Fruit fly (Drosophila melanogaster) whole organism, prepupa: ENCODE measurements around the gene CG11550.

Experiments used
- Blimp-1 ChIP-seq: fragments of 200-800 bp; sonication (Bioruptor generic); optimal IDR thresholded peaks from 3 replicates; lab custom pipeline; 2017; ENCODE audit warnings: missing biosample characterization, missing genetic modification characterization, mild to moderate bottlenecking, moderate library complexity, missing genetic modification reagents
- CG10631 ChIP-seq: fragments of 200-800 bp; sonication (Bioruptor generic); optimal IDR thresholded peaks from 2 replicates; lab custom pipeline; 2016; ENCODE audit warnings: missing biosample characterization, missing genetic modification characterization
- CG10669 ChIP-seq: fragments of 200-800 bp; sonication (Bioruptor generic); optimal IDR thresholded peaks from 3 replicates; lab custom pipeline; 2018; ENCODE audit warnings: missing biosample characterization, mild to moderate bottlenecking, missing genetic modification characterization, moderate library complexity
- CG11294 ChIP-seq: fragments of 200-800 bp; sonication (Bioruptor generic); IDR thresholded peaks from 2 replicates; pipeline ENCODE4 v1.3.6; 2022; ENCODE audit warnings: missing biosample characterization, missing genetic modification characterization
- CG11762 ChIP-seq: fragments of 200-800 bp; sonication (Bioruptor generic); optimal IDR thresholded peaks from 3 replicates; lab custom pipeline; 2016; ENCODE audit warnings: missing biosample characterization, missing genetic modification characterization; ENCODE audit not compliant: insufficient read depth
- CG11902 ChIP-seq: fragments of 200-800 bp; sonication (Bioruptor generic); optimal IDR thresholded peaks from 3 replicates; lab custom pipeline; 2016; ENCODE audit warnings: missing biosample characterization, missing genetic modification characterization
- CG15336 ChIP-seq: fragments of 200-800 bp; sonication (Bioruptor generic); IDR thresholded peaks from 2 replicates; pipeline ENCODE4 v1.3.6; 2022; ENCODE audit warnings: missing biosample characterization, missing genetic modification characterization
- CG1621 ChIP-seq: fragments of 200-800 bp; sonication (Bioruptor generic); optimal IDR thresholded peaks from 3 replicates; lab custom pipeline; 2018; ENCODE audit warnings: missing biosample characterization, mild to moderate bottlenecking, missing genetic modification characterization
- CG16779 ChIP-seq: fragments of 200-800 bp; sonication (Bioruptor generic); optimal IDR thresholded peaks from 3 replicates; lab custom pipeline; 2017; ENCODE audit warnings: missing biosample characterization, mild to moderate bottlenecking, missing genetic modification characterization
- CG3032 ChIP-seq: fragments of 200-800 bp; optimal IDR thresholded peaks from 2 replicates; lab custom pipeline; 2019; ENCODE audit warnings: missing biosample characterization, mild to moderate bottlenecking, missing genetic modification characterization, moderate library complexity
- CG31627 ChIP-seq: fragments of 200-800 bp; sonication (Bioruptor generic); optimal IDR thresholded peaks from 3 replicates; lab custom pipeline; 2016; ENCODE audit warnings: missing biosample characterization, missing genetic modification characterization
- CG32006 ChIP-seq: fragments of 200-800 bp; sonication (Bioruptor generic); optimal IDR thresholded peaks from 3 replicates; lab custom pipeline; 2017; ENCODE audit warnings: missing biosample characterization, mild to moderate bottlenecking, missing genetic modification characterization
- CG34406 ChIP-seq: fragments of 200-800 bp; sonication (Bioruptor generic); optimal IDR thresholded peaks from 3 replicates; lab custom pipeline; 2016; ENCODE audit warnings: missing biosample characterization, missing genetic modification characterization
- CG4318 ChIP-seq: fragments of 200-800 bp; sonication (Bioruptor generic); optimal IDR thresholded peaks from 3 replicates; lab custom pipeline; 2017; ENCODE audit warnings: missing biosample characterization, mild to moderate bottlenecking, missing genetic modification characterization
- CG6163 ChIP-seq: fragments of 200-800 bp; sonication (Bioruptor generic); IDR thresholded peaks from 3 replicates; pipeline ENCODE4 v1.3.6; 2022; ENCODE audit warnings: missing biosample characterization, missing genetic modification characterization
- CG6276 ChIP-seq: fragments of 200-800 bp; sonication (Bioruptor generic); optimal IDR thresholded peaks from 2 replicates; lab custom pipeline; 2017; ENCODE audit warnings: missing biosample characterization, mild to moderate bottlenecking, missing genetic modification characterization
- CG6792 ChIP-seq: fragments of 200-800 bp; sonication (Bioruptor generic); optimal IDR thresholded peaks from 3 replicates; lab custom pipeline; 2016; ENCODE audit warnings: missing biosample characterization, missing genetic modification characterization
- CG6808 ChIP-seq: fragments of 200-800 bp; sonication (Bioruptor generic); optimal IDR thresholded peaks from 3 replicates; lab custom pipeline; 2017; ENCODE audit warnings: missing biosample characterization, missing genetic modification characterization, mild to moderate bottlenecking, moderate library complexity, missing genetic modification reagents
- CG6854 ChIP-seq: fragments of 200-800 bp; sonication (Bioruptor generic); optimal IDR thresholded peaks from 2 replicates; lab custom pipeline; 2017; ENCODE audit warnings: missing biosample characterization, mild to moderate bottlenecking, missing genetic modification characterization
- CG7368 ChIP-seq: fragments of 200-800 bp; sonication (Bioruptor generic); optimal IDR thresholded peaks from 3 replicates; lab custom pipeline; 2016; ENCODE audit warnings: missing biosample characterization, missing genetic modification characterization
- CG8119 ChIP-seq: fragments of 200-800 bp; sonication (Bioruptor generic); IDR thresholded peaks from 3 replicates; pipeline ENCODE4 v1.3.6; 2022; ENCODE audit warnings: missing biosample characterization, missing genetic modification characterization
- CG8319 ChIP-seq: fragments of 200-800 bp; sonication (Bioruptor generic); optimal IDR thresholded peaks from 3 replicates; lab custom pipeline; 2016; ENCODE audit warnings: missing biosample characterization, missing genetic modification characterization
- CG8632 ChIP-seq: fragments of 200-800 bp; sonication (Bioruptor generic); optimal IDR thresholded peaks from 3 replicates; lab custom pipeline; 2016; ENCODE audit warnings: missing biosample characterization, missing genetic modification characterization
- CG9139 ChIP-seq: fragments of 200-800 bp; sonication (Bioruptor generic); optimal IDR thresholded peaks from 3 replicates; lab custom pipeline; 2017; ENCODE audit warnings: missing biosample characterization, mild to moderate bottlenecking, missing genetic modification characterization
- Eip78C ChIP-seq: fragments of 200-800 bp; sonication (Bioruptor generic); peaks from one replicate; lab custom pipeline; 2016; ENCODE audit warnings: missing biosample characterization, missing genetic modification characterization
- Ets21C ChIP-seq: fragments of 200-800 bp; sonication (Bioruptor generic); optimal IDR thresholded peaks from 3 replicates; lab custom pipeline; 2016; ENCODE audit warnings: missing biosample characterization, missing genetic modification characterization
- Gug ChIP-seq: fragments of 200-800 bp; sonication (Bioruptor generic); IDR thresholded peaks from 2 replicates; pipeline ENCODE4 v1.3.6; 2022; ENCODE audit warnings: missing biosample characterization, missing genetic modification characterization
- Hr38 ChIP-seq: sonication (Bioruptor generic); optimal IDR thresholded peaks from 2 replicates; lab custom pipeline; 2016; ENCODE audit warnings: missing biosample characterization, missing genetic modification characterization
- Hr39 ChIP-seq: fragments of 200-800 bp; sonication (Bioruptor generic); optimal IDR thresholded peaks from 2 replicates; lab custom pipeline; 2016; ENCODE audit warnings: missing biosample characterization, missing genetic modification characterization
- Hr4 ChIP-seq: fragments of 200-800 bp; sonication (Bioruptor generic); optimal IDR thresholded peaks from 3 replicates; lab custom pipeline; 2016; ENCODE audit warnings: missing biosample characterization, missing genetic modification characterization
- Lpt ChIP-seq: fragments of 200-800 bp; sonication (Bioruptor generic); optimal IDR thresholded peaks from 3 replicates; lab custom pipeline; 2016; ENCODE audit warnings: missing biosample characterization, missing genetic modification characterization
- Met ChIP-seq: fragments of 200-800 bp; sonication (Bioruptor generic); optimal IDR thresholded peaks from 3 replicates; lab custom pipeline; 2016; ENCODE audit warnings: missing biosample characterization, missing genetic modification characterization
- Smox ChIP-seq: fragments of 200-800 bp; sonication (Bioruptor generic); optimal IDR thresholded peaks from 3 replicates; lab custom pipeline; 2016; ENCODE audit warnings: missing biosample characterization, missing genetic modification characterization
- Sox102F ChIP-seq: fragments of 200-800 bp; sonication (Bioruptor generic); optimal IDR thresholded peaks from 2 replicates; lab custom pipeline; 2016; ENCODE audit warnings: missing biosample characterization, mild to moderate bottlenecking, missing genetic modification characterization
- Sox14 ChIP-seq: fragments of 200-800 bp; sonication (Bioruptor generic); optimal IDR thresholded peaks from 3 replicates; lab custom pipeline; 2016; ENCODE audit warnings: missing biosample characterization, missing genetic modification characterization
- dac ChIP-seq: fragments of 200-800 bp; sonication (Bioruptor generic); optimal IDR thresholded peaks from 2 replicates; lab custom pipeline; 2017; ENCODE audit warnings: missing biosample characterization, mild to moderate bottlenecking, missing genetic modification characterization
- dsx ChIP-seq: fragments of 200-800 bp; optimal IDR thresholded peaks from 3 replicates; lab custom pipeline; 2019; ENCODE audit warnings: missing biosample characterization, mild to moderate bottlenecking, missing genetic modification characterization, moderate library complexity; ENCODE audit not compliant: poor library complexity, severe bottlenecking
- eg ChIP-seq: fragments of 200-800 bp; sonication (Bioruptor generic); IDR thresholded peaks from 3 replicates; pipeline ENCODE4 v1.3.6; 2022; ENCODE audit warnings: missing biosample characterization, missing genetic modification characterization
- esn ChIP-seq: fragments of 200-800 bp; sonication (Bioruptor generic); optimal IDR thresholded peaks from 2 replicates; lab custom pipeline; 2016; ENCODE audit warnings: missing biosample characterization, mild to moderate bottlenecking, missing genetic modification characterization, moderate library complexity
- fd59A ChIP-seq: fragments of 200-800 bp; sonication (Bioruptor generic); optimal IDR thresholded peaks from 2 replicates; lab custom pipeline; 2017; ENCODE audit warnings: missing biosample characterization, mild to moderate bottlenecking, missing genetic modification characterization, missing genetic modification reagents
- lz ChIP-seq: fragments of 200-800 bp; sonication (Bioruptor generic); optimal IDR thresholded peaks from 3 replicates; lab custom pipeline; 2016; ENCODE audit warnings: missing biosample characterization, missing genetic modification characterization
- pdm3 ChIP-seq: fragments of 200-800 bp; sonication (Bioruptor generic); optimal IDR thresholded peaks from 3 replicates; lab custom pipeline; 2016; ENCODE audit warnings: missing biosample characterization, missing genetic modification characterization
- salr ChIP-seq, 2 experiments: fragments of 200-800 bp; sonication (Bioruptor generic); optimal IDR thresholded peaks; 3 replicates each; lab custom pipeline; 2016 to 2018; ENCODE audit warnings: missing biosample characterization in 2 of 2, missing genetic modification characterization in 2 of 2, mild to moderate bottlenecking in 1 of 2
- spab ChIP-seq: fragments of 200-800 bp; sonication (Bioruptor generic); optimal IDR thresholded peaks from 2 replicates; lab custom pipeline; 2017; ENCODE audit warnings: missing biosample characterization, mild to moderate bottlenecking, missing genetic modification characterization, missing genetic modification reagents
- svp ChIP-seq: fragments of 200-800 bp; sonication (Bioruptor generic); peaks from one replicate; lab custom pipeline; 2016; ENCODE audit warnings: missing biosample characterization, missing genetic modification characterization
- topi ChIP-seq: fragments of 200-800 bp; sonication (Bioruptor generic); optimal IDR thresholded peaks from 3 replicates; lab custom pipeline; 2016; ENCODE audit warnings: missing biosample characterization, missing genetic modification characterization
- vri ChIP-seq: fragments of 200-800 bp; sonication (Bioruptor generic); optimal IDR thresholded peaks from 3 replicates; lab custom pipeline; 2016; ENCODE audit warnings: missing biosample characterization, mild to moderate bottlenecking, missing genetic modification characterization

Gene CG11550

DNA sequence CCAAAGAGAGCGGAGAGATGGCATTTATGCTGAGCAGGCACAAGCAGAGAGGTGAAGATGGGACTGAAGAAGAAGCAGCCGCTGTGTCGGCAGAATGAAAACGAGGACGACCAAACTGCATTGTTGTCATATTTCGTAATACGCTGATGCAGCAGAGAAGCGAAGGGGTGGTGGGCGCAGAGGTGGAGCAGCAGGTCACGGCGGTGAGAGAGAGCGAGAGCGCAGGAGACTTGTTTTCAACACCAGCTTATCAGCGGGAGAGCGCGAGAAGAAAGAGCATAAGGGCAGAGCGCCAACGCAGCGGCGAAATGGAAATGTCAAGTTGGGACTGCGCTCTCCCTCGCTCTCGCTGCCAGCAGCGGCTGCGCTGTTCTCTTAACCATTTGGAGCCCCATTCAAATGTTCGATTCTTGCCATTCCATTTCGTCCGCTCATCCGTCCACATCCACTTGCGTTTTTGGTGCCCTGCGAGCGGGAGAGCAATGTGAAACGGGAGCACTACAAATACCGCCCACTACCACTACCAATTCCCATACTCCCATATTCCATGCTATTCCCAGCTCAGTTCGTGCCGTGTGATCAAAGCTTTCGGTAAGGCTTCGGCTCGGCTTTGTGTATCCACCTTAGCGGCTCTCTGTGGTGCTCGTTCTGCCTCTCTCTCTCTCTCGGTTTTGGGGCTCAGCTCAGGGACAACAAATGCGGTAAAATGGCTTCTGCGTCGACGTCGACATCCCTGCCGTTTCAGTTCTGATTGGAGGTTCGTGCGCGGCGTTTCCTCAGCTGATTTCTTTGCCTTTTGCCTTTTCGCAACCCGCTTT is 33.8 kb upstream of the CG11550 start, which contains the start of gene ttk (continued):
- TF ChIP-seq svp (GFP tag; lab: Kevin White, UChicago): peak; percentile 100
- peak; percentile 22 for TF ChIP-seq Met (GFP tag; lab: Kevin White, UChicago)
- peak; percentile 11 for TF ChIP-seq esn (GFP tag; lab: Kevin White, UChicago)
- TF ChIP-seq CG15336: no peak; the same call in 1 of the 2 replicates
- TF ChIP-seq CG11902: no peak
- no peak for TF ChIP-seq CG4318 (GFP tag; lab: Kevin White, UChicago)
- peak; percentile 11 for TF ChIP-seq Lpt (GFP tag; lab: Kevin White, UChicago)
- no peak for TF ChIP-seq CG11294 (GFP tag; lab: Robert Waterston, UW)
- TF ChIP-seq CG31627 (GFP tag; lab: Kevin White, UChicago): no peak
- no peak for TF ChIP-seq lz (GFP tag; lab: Kevin White, UChicago)

dm6 chr3R:31712585-31712984 is 32.9 kb upstream of the CG11550 start:
- TF ChIP-seq Ets21C (GFP tag; lab: Kevin White, UChicago) (no peak), topi (GFP tag; lab: Kevin White, UChicago) (no peak), lz (GFP tag; lab: Kevin White, UChicago) (no peak), Smox (no peak), CG3032 (tag; lab: Kevin White, UChicago) (no peak), Hr39 (GFP tag; lab: Kevin White, UChicago) (peak; percentile 14), Sox102F (GFP tag; lab: Kevin White, UChicago) (no peak), CG6163 (GFP tag; lab: Robert Waterston, UW) (peak; percentile 34; the same call in 2 of the 3 replicates), CG10631 (GFP tag; lab: Kevin White, UChicago) (no peak), CG1621 (peak; percentile 3), CG34406 (GFP tag; lab: Kevin White, UChicago) (no peak), dsx (no peak), fd59A (peak; percentile 5), CG10669 (GFP tag; lab: Kevin White, UChicago) (no peak), Eip78C (GFP tag; lab: Kevin White, UChicago) (peak; percentile 53), CG8119 (GFP tag; lab: Robert Waterston, UW) (peak; percentile 44; the same call in 2 of the 3 replicates), CG6276 (peak; percentile 27), vri (GFP tag; lab: Kevin White, UChicago) (no peak), CG6808 (GFP tag; lab: Kevin White, UChicago) (no peak), Met (GFP tag; lab: Kevin White, UChicago) (peak; percentile 0), CG16779 (tag; lab: Kevin White, UChicago) (peak; percentile 1), CG11902 (no peak), salr (GFP tag; optimal IDR thresholded peaks at IDR 0.05; lab: Kevin White, UChicago) (peak in 1 of 2 experiments; percentile 22), CG7368 (no peak), CG11762 (GFP tag; lab: Kevin White, UChicago) (no peak), CG8319 (GFP tag; lab: Kevin White, UChicago) (no peak), dac (GFP tag; lab: Kevin White, UChicago) (peak; percentile 41), CG32006 (GFP tag; lab: Kevin White, UChicago) (peak; percentile 61), CG15336 (0 out of 2 replicates have a peak, but pooled peaks have one; percentile 38), Hr38 (GFP tag; lab: Kevin White, UChicago) (no peak), Blimp-1 (peak; percentile 42), CG6854 (GFP tag; lab: Kevin White, UChicago) (no peak), CG6792 (GFP tag; lab: Kevin White, UChicago) (no peak), pdm3 (GFP tag; lab: Kevin White, UChicago) (peak; percentile 9), esn (GFP tag; lab: Kevin White, UChicago) (no peak), Sox14 (no peak), eg (GFP tag; lab: Robert Waterston, UW) (0 out of 3 replicates have a peak, but pooled peaks have one; percentile 24), Hr4 (GFP tag; lab: Kevin White, UChicago) (no peak), Lpt (GFP tag; lab: Kevin White, UChicago) (no peak), svp (GFP tag; lab: Kevin White, UChicago) (peak; percentile 35), Gug (GFP tag; lab: Robert Waterston, UW) (peak; percentile 19; the same call in 1 of the 2 replicates), CG8632 (no peak), CG9139 (no peak), spab (GFP tag; lab: Kevin White, UChicago) (no peak)
